Fruit fly (Drosophila melanogaster): ENCODE results near the gene Coq4.

dm6 chr3L:17404646-17405045 lies 28.8 kb downstream of the Coq4 start:
- TF ChIP-seq CG14965 (GFP tag; optimal IDR thresholded peaks at IDR 0.05; ENCODE audit: borderline replicate concordance) (no peak), CG9215 (GFP tag; IDR thresholded peaks at IDR 0.05) (no peak), CG7963 (GFP tag; IDR thresholded peaks at IDR 0.05; ENCODE audit: partially characterized antibody) (no peak), chinmo (GFP tag; IDR thresholded peaks at IDR 0.05; ENCODE audit: partially characterized antibody) (no peak), caup (GFP tag; optimal IDR thresholded peaks at IDR 0.05; ENCODE audit: severe bottlenecking) (no peak), Hr78 (GFP tag; optimal IDR thresholded peaks at IDR 0.05) (no peak), Abd-B (GFP tag; optimal IDR thresholded peaks at IDR 0.05) (peak; percentile 31), Stat92E (GFP tag; optimal IDR thresholded peaks at IDR 0.05) (no peak), CG31388 (GFP tag; optimal IDR thresholded peaks at IDR 0.05) (no peak), Trl (optimal IDR thresholded peaks at IDR 0.05) (no peak), Trl (GFP tag; optimal IDR thresholded peaks at IDR 0.05) (no peak)
